Fruit fly (Drosophila melanogaster): Measurements from ENCODE around the gene AhcyL2.

The AhcyL2 gene

dm6 chr3R:16957759-16958536 is 24.0 kb downstream of the AhcyL2 start (continued):
- TF ChIP-seq fd85E (GFP tag; optimal IDR thresholded peaks at IDR 0.05) = no peak
- no peak; the same call in 1 of the 2 replicates for TF ChIP-seq CG15336 (GFP tag; IDR thresholded peaks at IDR 0.05)
- peak; percentile 54 for TF ChIP-seq spab (GFP tag; optimal IDR thresholded peaks at IDR 0.05)
- TF ChIP-seq CG8632 (GFP tag; optimal IDR thresholded peaks at IDR 0.05) = peak; percentile 83
- peak; percentile 86 for TF ChIP-seq CG10631 (GFP tag; optimal IDR thresholded peaks at IDR 0.05)
- peak; percentile 75 for TF ChIP-seq Lpt (GFP tag; optimal IDR thresholded peaks at IDR 0.05)
- no peak for TF ChIP-seq Hr38 (GFP tag; optimal IDR thresholded peaks at IDR 0.05)
- TF ChIP-seq CG31627 (GFP tag; optimal IDR thresholded peaks at IDR 0.05) = peak; percentile 13
- TF ChIP-seq CG8119 (GFP tag; IDR thresholded peaks at IDR 0.05) = peak; percentile 67
- TF ChIP-seq CG3032 (tag; optimal IDR thresholded peaks at IDR 0.05) = peak; percentile 85
- peak; percentile 13 for TF ChIP-seq CG11902 (GFP tag; optimal IDR thresholded peaks at IDR 0.05)
- TF ChIP-seq Sox15 (GFP tag; optimal IDR thresholded peaks at IDR 0.05) = peak; percentile 55
- TF ChIP-seq CG9139 (GFP tag; optimal IDR thresholded peaks at IDR 0.05) = peak; percentile 42
- no peak for TF ChIP-seq vri (GFP tag; optimal IDR thresholded peaks at IDR 0.05)
- no peak; the same call in 1 of the 2 replicates for TF ChIP-seq CG11294 (GFP tag; IDR thresholded peaks at IDR 0.05)
- peak; percentile 43 for TF ChIP-seq lz (GFP tag; optimal IDR thresholded peaks at IDR 0.05)
- TF ChIP-seq topi (GFP tag; optimal IDR thresholded peaks at IDR 0.05) = peak; percentile 43
- peak; percentile 85 for TF ChIP-seq achi (GFP tag; optimal IDR thresholded peaks at IDR 0.05)
- TF ChIP-seq Sox14 (GFP tag; optimal IDR thresholded peaks at IDR 0.05) = no peak
- no peak for TF ChIP-seq Eip93F (GFP tag; optimal IDR thresholded peaks at IDR 0.05)
- TF ChIP-seq dsx (GFP tag; optimal IDR thresholded peaks at IDR 0.05; ENCODE audit: poor library complexity, severe bottlenecking) = peak; percentile 66

DNA sequence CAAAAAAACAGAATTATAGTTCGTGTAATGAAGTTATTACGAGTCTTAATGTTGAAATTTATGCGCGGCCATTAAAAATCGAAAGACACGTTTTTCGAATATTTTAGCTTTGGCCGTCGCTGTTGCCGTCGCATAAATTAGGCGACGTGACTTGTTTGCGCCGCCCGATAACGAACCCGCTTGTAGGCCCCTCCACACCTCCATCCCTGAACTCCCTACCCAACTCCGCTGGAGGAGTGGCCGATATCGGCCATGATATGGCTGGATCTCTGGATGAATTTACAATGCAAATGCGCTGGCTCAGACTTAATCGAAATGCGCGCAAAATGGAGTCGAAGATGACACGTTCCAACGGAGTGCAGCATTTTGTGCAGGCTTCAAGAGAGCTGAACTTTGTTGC is 27.5 kb downstream of the AhcyL2 start:
- no peak for TF ChIP-seq lz (GFP tag; optimal IDR thresholded peaks at IDR 0.05)
- TF ChIP-seq dsx (GFP tag; optimal IDR thresholded peaks at IDR 0.05; ENCODE audit: poor library complexity, severe bottlenecking) = peak; percentile 31
- TF ChIP-seq svp (GFP tag) = peak; percentile 14
- no peak for TF ChIP-seq CG10669 (GFP tag; optimal IDR thresholded peaks at IDR 0.05)
- no peak for TF ChIP-seq CG16779 (tag; optimal IDR thresholded peaks at IDR 0.05)

DNA sequence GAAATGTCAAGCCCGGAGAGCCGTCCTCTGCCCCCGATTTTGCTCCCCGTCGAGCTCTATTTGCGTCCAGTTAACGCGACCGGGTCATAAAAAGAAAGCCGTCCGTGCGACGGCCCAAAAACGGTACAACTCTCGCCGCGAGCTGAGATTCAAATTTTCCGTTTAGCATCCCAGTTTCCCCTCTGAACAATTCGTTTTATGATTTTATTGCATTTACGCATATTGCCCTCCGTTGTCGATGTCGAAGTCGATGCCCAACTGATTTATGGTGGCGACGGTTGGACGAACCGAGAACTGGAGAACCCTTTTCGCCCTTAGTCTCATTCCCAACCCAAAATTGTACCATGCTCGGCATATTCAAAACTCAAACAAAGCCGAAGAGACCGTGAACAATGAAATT is 30.6 kb downstream of the AhcyL2 start:
- no peak for TF ChIP-seq Eip93F (GFP tag; optimal IDR thresholded peaks at IDR 0.05)
- TF ChIP-seq Ets21C (GFP tag; optimal IDR thresholded peaks at IDR 0.05) = no peak
- no peak for TF ChIP-seq lz (GFP tag; optimal IDR thresholded peaks at IDR 0.05)
- no peak for TF ChIP-seq Sox102F (GFP tag; optimal IDR thresholded peaks at IDR 0.05)
- TF ChIP-seq CG3032 (tag; optimal IDR thresholded peaks at IDR 0.05) = no peak
- no peak for TF ChIP-seq OdsH (GFP tag; optimal IDR thresholded peaks at IDR 0.05)
- TF ChIP-seq net (GFP tag; optimal IDR thresholded peaks at IDR 0.05) = no peak
- no peak for TF ChIP-seq CG11294 (GFP tag; IDR thresholded peaks at IDR 0.05)
- no peak for TF ChIP-seq CG7368 (GFP tag; optimal IDR thresholded peaks at IDR 0.05)
- no peak for TF ChIP-seq CG8119 (GFP tag; IDR thresholded peaks at IDR 0.05)
- no peak for TF ChIP-seq pdm3 (GFP tag; optimal IDR thresholded peaks at IDR 0.05)
- TF ChIP-seq Sox15 (GFP tag; optimal IDR thresholded peaks at IDR 0.05) = no peak

- peak; percentile 33 for TF ChIP-seq pdm3 (GFP tag; optimal IDR thresholded peaks at IDR 0.05)
- no peak for TF ChIP-seq CG6854 (GFP tag; optimal IDR thresholded peaks at IDR 0.05)
- TF ChIP-seq spab (GFP tag; optimal IDR thresholded peaks at IDR 0.05) = no peak
- peak in 1 of 2 experiments; percentile 20 for TF ChIP-seq salr (GFP tag; optimal IDR thresholded peaks at IDR 0.05)
- peak; percentile 1 for TF ChIP-seq Eip75B (GFP tag; optimal IDR thresholded peaks at IDR 0.05)
- TF ChIP-seq Hr38 (GFP tag; optimal IDR thresholded peaks at IDR 0.05) = no peak
- no peak for TF ChIP-seq Blimp-1 (GFP tag; optimal IDR thresholded peaks at IDR 0.05)
- peak; percentile 29 for TF ChIP-seq CG1621 (tag; optimal IDR thresholded peaks at IDR 0.05)
- peak; percentile 22 for TF ChIP-seq Hr4 (GFP tag; optimal IDR thresholded peaks at IDR 0.05)
- peak; percentile 38 for TF ChIP-seq OdsH (GFP tag; optimal IDR thresholded peaks at IDR 0.05)
- peak; percentile 16 for TF ChIP-seq CG31627 (GFP tag; optimal IDR thresholded peaks at IDR 0.05)
- TF ChIP-seq dsx (GFP tag; optimal IDR thresholded peaks at IDR 0.05; ENCODE audit: poor library complexity, severe bottlenecking) = no peak
- no peak for TF ChIP-seq fd85E (GFP tag; optimal IDR thresholded peaks at IDR 0.05)
- TF ChIP-seq Sox102F (GFP tag; optimal IDR thresholded peaks at IDR 0.05) = no peak
- no peak for TF ChIP-seq CG3032 (tag; optimal IDR thresholded peaks at IDR 0.05)
- TF ChIP-seq CG6276 (GFP tag; optimal IDR thresholded peaks at IDR 0.05) = no peak
- TF ChIP-seq Met (GFP tag; optimal IDR thresholded peaks at IDR 0.05) = peak; percentile 2
- no peak for TF ChIP-seq CG8319 (GFP tag; optimal IDR thresholded peaks at IDR 0.05)
- TF ChIP-seq dac (GFP tag; optimal IDR thresholded peaks at IDR 0.05) = peak; percentile 1
- TF ChIP-seq acj6 (GFP tag; optimal IDR thresholded peaks at IDR 0.05) = no peak
- no peak for TF ChIP-seq CG11762 (GFP tag; optimal IDR thresholded peaks at IDR 0.05; ENCODE audit: insufficient read depth)
- peak; percentile 42 for TF ChIP-seq CG3919 (GFP tag; optimal IDR thresholded peaks at IDR 0.05)
- TF ChIP-seq ss (GFP tag; optimal IDR thresholded peaks at IDR 0.05) = peak; percentile 8 to 56
These were observed 33.3 kb downstream of the AhcyL2 start for dm6 chr3R:16948667-16949066.
